Fruit fly (Drosophila melanogaster) whole organism, embryonic: ENCODE measurements around the gene Nab2.

ENCODE experiments used
- Antp ChIP-seq: fragments of 200-800 bp; sonication (Bioruptor generic); optimal IDR thresholded peaks from 3 replicates; lab custom pipeline; 2016; ENCODE audit warnings: missing biosample characterization, missing genetic modification characterization
- B-H1 ChIP-seq: fragments of 200-800 bp; sonication (Bioruptor generic); IDR thresholded peaks from 3 replicates; pipeline ENCODE4 v1.3.6; 2022; ENCODE audit warnings: missing biosample characterization, missing genetic modification characterization
- B-H2 ChIP-seq: fragments of 200-800 bp; sonication (Bioruptor generic); optimal IDR thresholded peaks from 2 replicates; lab custom pipeline; 2018; ENCODE audit warnings: missing biosample characterization, mild to moderate bottlenecking, missing genetic modification characterization
- CG10979 ChIP-seq: fragments of 200-800 bp; sonication (Bioruptor generic); optimal IDR thresholded peaks from 2 replicates; lab custom pipeline; 2018; ENCODE audit warnings: missing biosample characterization, mild to moderate bottlenecking, missing genetic modification characterization, moderate library complexity
- CG12071 ChIP-seq: fragments of 200-800 bp; sonication (Bioruptor generic); optimal IDR thresholded peaks from 3 replicates; lab custom pipeline; 2018; ENCODE audit warnings: missing biosample characterization, mild to moderate bottlenecking, missing genetic modification characterization
- CG13123 ChIP-seq: fragments of 200-800 bp; sonication (Bioruptor generic); optimal IDR thresholded peaks from 2 replicates; lab custom pipeline; 2016; ENCODE audit warnings: missing biosample characterization, missing genetic modification characterization
- CG14667 ChIP-seq: fragments of 200-800 bp; sonication (Bioruptor generic); IDR thresholded peaks from 2 replicates; pipeline ENCODE4 v1.3.6; 2022; ENCODE audit warnings: missing biosample characterization, missing genetic modification characterization
- CG15073 ChIP-seq: fragments of 200-800 bp; sonication (Bioruptor generic); optimal IDR thresholded peaks from 2 replicates; lab custom pipeline; 2016; ENCODE audit warnings: missing biosample characterization, missing genetic modification characterization
- CG17612 ChIP-seq: fragments of 200-800 bp; sonication (Bioruptor generic); IDR thresholded peaks from 2 replicates; pipeline ENCODE4 v1.3.6; 2022; ENCODE audit warnings: missing biosample characterization, missing genetic modification characterization
- CG30020 ChIP-seq: fragments of 200-800 bp; optimal IDR thresholded peaks from 2 replicates; lab custom pipeline; 2019; ENCODE audit warnings: missing biosample characterization, mild to moderate bottlenecking, missing genetic modification characterization, moderate library complexity
- CG31224 ChIP-seq: fragments of 200-800 bp; sonication (Bioruptor generic); IDR thresholded peaks from 2 replicates; pipeline ENCODE4 v1.3.6; 2022; ENCODE audit warnings: missing biosample characterization, missing genetic modification characterization
- CG3281 ChIP-seq: fragments of 200-800 bp; sonication (Bioruptor generic); optimal IDR thresholded peaks from 3 replicates; lab custom pipeline; 2017; ENCODE audit warnings: missing biosample characterization, mild to moderate bottlenecking, missing genetic modification characterization
- CG34422 ChIP-seq: fragments of 200-800 bp; sonication (Bioruptor generic); IDR thresholded peaks from 3 replicates; pipeline ENCODE4 v1.3.6; 2022; ENCODE audit warnings: missing biosample characterization, missing genetic modification characterization
- CG42726 ChIP-seq: fragments of 200-800 bp; sonication (Bioruptor generic); IDR thresholded peaks from 2 replicates; pipeline ENCODE4 v1.3.6; 2022; ENCODE audit warnings: missing biosample characterization, missing genetic modification characterization; ENCODE audit not compliant: partially characterized antibody
- CG43689 ChIP-seq: fragments of 200-800 bp; sonication (Bioruptor generic); IDR thresholded peaks from 2 replicates; pipeline ENCODE4 v1.3.6; 2022; ENCODE audit warnings: missing biosample characterization, missing genetic modification characterization
- CG4854 ChIP-seq: fragments of 200-800 bp; sonication (Bioruptor generic); optimal IDR thresholded peaks from 2 replicates; lab custom pipeline; 2016; ENCODE audit warnings: missing biosample characterization, missing genetic modification characterization, inconsistent platforms
- CG6689 ChIP-seq: fragments of 200-800 bp; sonication (Bioruptor generic); IDR thresholded peaks from 2 replicates; pipeline ENCODE4 v1.3.6; 2022; ENCODE audit warnings: missing biosample characterization, missing genetic modification characterization
- CG8281 ChIP-seq: fragments of 200-800 bp; sonication (Bioruptor generic); optimal IDR thresholded peaks from 2 replicates; lab custom pipeline; 2018; ENCODE audit warnings: missing biosample characterization, mild to moderate bottlenecking, missing genetic modification characterization, moderate library complexity
- CG8388 ChIP-seq: fragments of 200-800 bp; sonication (Bioruptor generic); optimal IDR thresholded peaks from 2 replicates; lab custom pipeline; 2019; ENCODE audit warnings: missing biosample characterization, mild to moderate bottlenecking, missing genetic modification characterization, moderate library complexity
- CG9797 ChIP-seq: fragments of 200-800 bp; sonication (Bioruptor generic); optimal IDR thresholded peaks from 3 replicates; lab custom pipeline; 2018; ENCODE audit warnings: missing biosample characterization, mild to moderate bottlenecking, missing genetic modification characterization
- Dref ChIP-seq: fragments of 200-800 bp; sonication (Bioruptor generic); IDR thresholded peaks from 2 replicates; pipeline ENCODE4 v1.3.6; 2022; ENCODE audit warnings: missing biosample characterization, missing genetic modification characterization
- Eip74EF ChIP-seq, 2 experiments: fragments of 200-800 bp in 1 of 2; fragments of >200 bp in 1 of 2; sonication (Bioruptor generic) in 1 of 2; optimal IDR thresholded peaks; 2 replicates each; lab custom pipeline; 2017 to 2019; ENCODE audit warnings: missing biosample characterization in 2 of 2, missing genetic modification characterization in 2 of 2, mild to moderate bottlenecking in 1 of 2, moderate library complexity in 1 of 2
- Hr51 ChIP-seq, 2 experiments: fragments of 200-800 bp; sonication (Bioruptor generic); optimal IDR thresholded peaks; 2 replicates in 1 of 2; 3 replicates in 1 of 2; lab custom pipeline; 2016 to 2018; ENCODE audit warnings: missing biosample characterization in 2 of 2, missing genetic modification characterization in 2 of 2, mild to moderate bottlenecking in 1 of 2, moderate library complexity in 1 of 2
- Mad ChIP-seq: fragments of 200-800 bp; sonication (Bioruptor generic); optimal IDR thresholded peaks from 2 replicates; lab custom pipeline; 2016; ENCODE audit warnings: missing biosample characterization, missing genetic modification characterization
- TFAM ChIP-seq: fragments of 200-800 bp; sonication (Bioruptor generic); optimal IDR thresholded peaks from 2 replicates; lab custom pipeline; 2017; ENCODE audit warnings: missing biosample characterization, missing genetic modification characterization, inconsistent platforms
- Trl ChIP-seq, 3 experiments: fragments of >200 bp in 2 of 3; fragments of 200-800 bp in 1 of 3; sonication (Bioruptor generic) in 1 of 3; optimal IDR thresholded peaks; 2 replicates in 1 of 3; 3 replicates in 2 of 3; lab custom pipeline; 2016 to 2017; ENCODE audit warnings: missing biosample characterization in 1 of 3, missing genetic modification characterization in 1 of 3
- Vsx1 ChIP-seq: fragments of 200-800 bp; sonication (Bioruptor generic); optimal IDR thresholded peaks from 2 replicates; lab custom pipeline; 2017; ENCODE audit warnings: missing biosample characterization, mild to moderate bottlenecking, missing genetic modification characterization, missing genetic modification reagents
- YL-1 ChIP-seq: fragments of 200-800 bp; sonication (Bioruptor generic); optimal IDR thresholded peaks from 3 replicates; lab custom pipeline; 2017; ENCODE audit warnings: missing biosample characterization, mild to moderate bottlenecking, missing genetic modification characterization
- ab ChIP-seq: fragments of 200-800 bp; sonication (Bioruptor generic); optimal IDR thresholded peaks from 2 replicates; lab custom pipeline; 2016; ENCODE audit warnings: missing biosample characterization, missing genetic modification characterization
- ac ChIP-seq: fragments of 200-800 bp; sonication (Bioruptor generic); optimal IDR thresholded peaks from 3 replicates; lab custom pipeline; 2017; ENCODE audit warnings: missing biosample characterization, mild to moderate bottlenecking, missing genetic modification characterization
- bbx ChIP-seq: fragments of 200-800 bp; sonication (Bioruptor generic); IDR thresholded peaks from 2 replicates; pipeline ENCODE4 v1.3.6; 2022; ENCODE audit warnings: missing biosample characterization, missing genetic modification characterization; ENCODE audit not compliant: partially characterized antibody
- br ChIP-seq: fragments of >200 bp; optimal IDR thresholded peaks from 2 replicates; lab custom pipeline; 2017
- chm ChIP-seq: fragments of 200-800 bp; sonication (Bioruptor generic); IDR thresholded peaks from 2 replicates; pipeline ENCODE4 v1.3.6; 2022; ENCODE audit warnings: missing biosample characterization, missing genetic modification characterization
- crp ChIP-seq, 2 experiments: fragments of 200-800 bp; sonication (Bioruptor generic); optimal IDR thresholded peaks; 2 replicates in 1 of 2; 3 replicates in 1 of 2; lab custom pipeline; 2017; ENCODE audit warnings: missing biosample characterization in 2 of 2, missing genetic modification characterization in 2 of 2, mild to moderate bottlenecking in 1 of 2, moderate library complexity in 1 of 2
- eve ChIP-seq, 2 experiments: fragments of >200 bp; optimal IDR thresholded peaks; 2 replicates each; lab custom pipeline; 2017; ENCODE audit warnings: missing biosample characterization in 2 of 2, missing genetic modification characterization in 2 of 2
- hkb ChIP-seq, 2 experiments: fragments of 200-800 bp in 1 of 2; fragments of >200 bp in 1 of 2; sonication (Bioruptor generic) in 1 of 2; IDR thresholded peaks in 1 of 2; optimal IDR thresholded peaks in 1 of 2; 2 replicates each; pipeline versions ENCODE4 v1.3.6 to Lab custom; 2017 to 2022; ENCODE audit warnings: missing biosample characterization in 1 of 2, missing genetic modification characterization in 1 of 2
- kah ChIP-seq: fragments of 200-800 bp; sonication (Bioruptor generic); optimal IDR thresholded peaks from 2 replicates; lab custom pipeline; 2018; ENCODE audit warnings: missing biosample characterization, mild to moderate bottlenecking, missing genetic modification characterization
- klu ChIP-seq: fragments of 200-800 bp; sonication (Bioruptor generic); IDR thresholded peaks from 2 replicates; pipeline ENCODE4 v1.3.6; 2022; ENCODE audit warnings: missing biosample characterization, missing genetic modification characterization
- nerfin-1 ChIP-seq: fragments of 200-800 bp; sonication (Bioruptor generic); optimal IDR thresholded peaks from 3 replicates; lab custom pipeline; 2019; ENCODE audit warnings: missing biosample characterization, mild to moderate bottlenecking, missing genetic modification characterization, moderate library complexity
- pb ChIP-seq: fragments of 200-800 bp; sonication (Bioruptor generic); optimal IDR thresholded peaks from 3 replicates; lab custom pipeline; 2016; ENCODE audit warnings: missing biosample characterization, missing genetic modification characterization
- pzg ChIP-seq: fragments of 200-800 bp; sonication (Bioruptor generic); optimal IDR thresholded peaks from 3 replicates; lab custom pipeline; 2018; ENCODE audit warnings: missing biosample characterization, mild to moderate bottlenecking, missing genetic modification characterization, moderate library complexity
- sens-2 ChIP-seq: fragments of 200-800 bp; sonication (Bioruptor generic); IDR thresholded peaks from 2 replicates; pipeline ENCODE4 v1.3.6; 2022; ENCODE audit warnings: missing biosample characterization, missing genetic modification characterization
- slbo ChIP-seq: fragments of 200-800 bp; sonication (Bioruptor generic); IDR thresholded peaks from 2 replicates; pipeline ENCODE4 v1.3.6; 2022; ENCODE audit warnings: missing biosample characterization, missing genetic modification characterization
- sob ChIP-seq: fragments of 200-800 bp; sonication (Bioruptor generic); IDR thresholded peaks from 2 replicates; pipeline ENCODE4 v1.3.6; 2022; ENCODE audit warnings: missing biosample characterization, missing genetic modification characterization
- tin ChIP-seq: fragments of 200-800 bp; sonication (Bioruptor generic); optimal IDR thresholded peaks from 3 replicates; lab custom pipeline; 2016; ENCODE audit warnings: missing biosample characterization, missing genetic modification characterization
- ttk ChIP-seq: fragments of 200-800 bp; sonication (Bioruptor generic); IDR thresholded peaks from 2 replicates; pipeline ENCODE4 v2.1.2; 2022; ENCODE audit warnings: missing biosample characterization, missing genetic modification characterization
- zfh2 ChIP-seq: fragments of 200-800 bp; sonication (Bioruptor generic); optimal IDR thresholded peaks from 2 replicates; lab custom pipeline; 2016; ENCODE audit warnings: missing biosample characterization, missing genetic modification characterization

Nab2 gene

DNA sequence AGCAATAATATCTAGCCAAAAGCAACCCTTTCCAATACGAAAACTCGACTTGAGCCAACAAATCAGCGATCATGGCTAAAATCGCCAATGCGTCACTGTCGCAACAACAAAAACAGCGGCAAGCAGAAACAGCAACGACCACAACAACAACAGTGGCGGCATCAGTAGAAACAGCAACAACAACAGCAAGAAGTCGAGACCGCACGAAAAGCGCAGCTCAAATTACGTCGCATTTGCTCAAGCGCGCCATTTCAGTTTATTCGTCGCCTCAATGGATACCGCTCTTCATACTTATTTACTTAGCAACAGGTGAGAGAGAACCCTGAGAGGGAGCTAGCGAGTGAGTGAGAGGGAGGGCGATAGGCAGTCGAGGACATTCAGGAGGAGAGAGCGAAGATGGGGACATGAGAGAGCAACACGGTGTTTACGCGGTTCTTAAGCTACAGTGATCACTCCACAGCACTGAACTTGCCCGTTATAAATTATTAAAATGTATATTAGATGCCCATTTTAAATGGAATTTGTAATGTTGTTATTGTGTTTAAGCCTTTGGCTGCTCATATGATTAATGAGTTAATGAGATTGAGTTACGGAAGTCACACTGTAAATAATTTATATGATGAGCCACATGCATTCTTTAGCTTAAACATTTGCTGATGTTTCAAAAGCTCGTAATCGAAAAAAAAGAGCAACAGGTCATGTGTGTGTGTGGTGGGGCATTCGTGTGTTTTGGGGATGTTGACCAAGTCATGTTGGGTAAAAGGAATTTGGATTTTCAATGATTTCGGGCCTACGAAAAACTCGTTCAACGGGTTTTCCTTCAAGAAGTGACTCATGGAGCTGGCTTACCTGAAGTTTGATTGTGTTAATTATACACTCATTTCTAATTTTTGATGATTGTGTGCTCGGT lies 22.4 kb downstream of the Nab2 start (continued):
- TF ChIP-seq CG14667 (GFP tag; lab: Robert Waterston, UW) (peak; percentile 69), Dref (GFP tag; lab: Robert Waterston, UW) (no peak), sob (GFP tag; lab: Robert Waterston, UW) (peak; percentile 80), B-H2 (GFP tag; lab: Kevin White, UChicago) (peak; percentile 13), CG8388 (peak; percentile 65), Eip74EF (GFP tag; optimal IDR thresholded peaks at IDR 0.05; lab: Kevin White, UChicago) (peak in 1 of 2 experiments; percentile 63), ac (GFP tag; lab: Kevin White, UChicago) (peak; percentile 71), pzg (GFP tag; lab: Kevin White, UChicago) (no peak), TFAM (GFP tag; lab: Kevin White, UChicago) (peak; percentile 36), tin (GFP tag; lab: Kevin White, UChicago) (peak; percentile 81), hkb (optimal IDR thresholded peaks at IDR 0.05; lab: Kevin White, UChicago) (no peak), hkb (GFP tag; IDR thresholded peaks at IDR 0.05; lab: Robert Waterston, UW) (peak; percentile 87), Antp (GFP tag; lab: Kevin White, UChicago) (peak; percentile 65), CG3281 (GFP tag; lab: Kevin White, UChicago) (peak; percentile 75), zfh2 (GFP tag; lab: Kevin White, UChicago) (peak; percentile 72), CG31224 (GFP tag; lab: Robert Waterston, UW) (peak; percentile 61), CG4854 (GFP tag; lab: Kevin White, UChicago) (peak; percentile 56), klu (GFP tag; lab: Robert Waterston, UW) (peak; percentile 68), CG12071 (GFP tag; lab: Kevin White, UChicago) (peak; percentile 72), br (lab: Kevin White, UChicago) (no peak), Vsx1 (peak; percentile 70), CG10979 (tag; lab: Kevin White, UChicago) (peak; percentile 41), kah (GFP tag; lab: Kevin White, UChicago) (peak; percentile 44), chm (GFP tag; lab: Robert Waterston, UW) (peak; percentile 84), CG34422 (GFP tag; lab: Robert Waterston, UW) (peak; percentile 91), CG42726 (GFP tag; lab: Robert Waterston, UW) (no peak), B-H1 (GFP tag; lab: Robert Waterston, UW) (peak; percentile 69), Hr51 (GFP tag; optimal IDR thresholded peaks at IDR 0.05; lab: Kevin White, UChicago) (peak; percentile 67 to 78), CG43689 (GFP tag; lab: Robert Waterston, UW) (peak; percentile 46; the same call in 1 of the 2 replicates), CG6689 (GFP tag; lab: Robert Waterston, UW) (peak; percentile 80), CG17612 (GFP tag; lab: Robert Waterston, UW) (peak; percentile 55; the same call in 1 of the 2 replicates), sens-2 (peak; percentile 17; the same call in 1 of the 2 replicates), nerfin-1 (tag; lab: Kevin White, UChicago) (peak; percentile 46), bbx (GFP tag; lab: Robert Waterston, UW) (no peak), ttk (peak; percentile 60), ab (peak; percentile 39), pb (GFP tag; lab: Kevin White, UChicago) (peak; percentile 41), CG9797 (GFP tag; lab: Kevin White, UChicago) (no peak), YL-1 (no peak), CG30020 (tag; lab: Kevin White, UChicago) (peak; percentile 27), slbo (GFP tag; lab: Robert Waterston, UW) (peak; percentile 87), CG15073 (peak; percentile 25), CG8281 (tag; lab: Kevin White, UChicago) (peak; percentile 3), eve (GFP tag; optimal IDR thresholded peaks at IDR 0.05; lab: Kevin White, UChicago) (peak in 1 of 2 experiments; percentile 82), CG13123 (GFP tag; lab: Kevin White, UChicago) (no peak), Trl (optimal IDR thresholded peaks at IDR 0.05; lab: Kevin White, UChicago) (peak; percentile 60 to 66), Trl (GFP tag; optimal IDR thresholded peaks at IDR 0.05; lab: Kevin White, UChicago) (peak; percentile 62), Mad (GFP tag; lab: Kevin White, UChicago) (peak; percentile 50), crp (GFP tag; optimal IDR thresholded peaks at IDR 0.05; lab: Kevin White, UChicago) (peak in 1 of 2 experiments; percentile 7)
